Worm (Caenorhabditis elegans) whole organism, mixed stage, embryonic: ENCODE measurements around the gene C32B5.6.
"Not testable (repeated sequence)": the region's sequence is repeated elsewhere in the genome, so short reads cannot be mapped to it uniquely, and the experiment has no call there.

Experiments
- M03D4.4 ChIP-seq: sonication (generic microtip); optimal IDR thresholded peaks from 2 replicates; lab custom pipeline; 2017; ENCODE audit warnings: mild to moderate bottlenecking, missing genetic modification characterization, missing compliant biosample characterization
- bed-3 ChIP-seq: fragments of 200-800 bp; sonication (Bioruptor generic); optimal IDR thresholded peaks from 3 replicates; lab custom pipeline; 2018; ENCODE audit warnings: mild to moderate bottlenecking, missing genetic modification characterization, moderate library complexity, missing compliant biosample characterization
- blmp-1 ChIP-seq: fragments of 150-350 bp; optimal IDR thresholded peaks from 2 replicates; lab custom pipeline; 2014; ENCODE audit warnings: missing biosample characterization, missing genetic modification characterization
- ceh-39 ChIP-seq: fragments of 150-350 bp; optimal IDR thresholded peaks from 2 replicates; lab custom pipeline; 2014; ENCODE audit warnings: missing biosample characterization, missing genetic modification characterization
- ceh-43 ChIP-seq: fragments of 200-800 bp; sonication (Bioruptor generic); optimal IDR thresholded peaks from 2 replicates; lab custom pipeline; 2018; ENCODE audit warnings: mild to moderate bottlenecking, missing genetic modification characterization, moderate library complexity, missing compliant biosample characterization
- ceh-83 ChIP-seq: fragments of 200-800 bp; sonication (Bioruptor generic); optimal IDR thresholded peaks from 2 replicates; lab custom pipeline; 2018; ENCODE audit warnings: mild to moderate bottlenecking, missing genetic modification characterization, missing compliant biosample characterization
- ces-1 ChIP-seq: fragments of 150-350 bp; optimal IDR thresholded peaks from 2 replicates; lab custom pipeline; 2014; ENCODE audit warnings: missing biosample characterization, missing genetic modification reagents, missing genetic modification characterization
- cnd-1 ChIP-seq: fragments of 200-800 bp; sonication (Bioruptor generic); optimal IDR thresholded peaks from 2 replicates; lab custom pipeline; 2018; ENCODE audit warnings: mild to moderate bottlenecking, missing genetic modification characterization, missing compliant biosample characterization
- drap-1 ChIP-seq: fragments of 200-800 bp; sonication (Bioruptor generic); optimal IDR thresholded peaks from 3 replicates; lab custom pipeline; 2018; ENCODE audit warnings: mild to moderate bottlenecking, missing genetic modification characterization, missing compliant biosample characterization
- elt-1 ChIP-seq: sonication (generic microtip); optimal IDR thresholded peaks from 2 replicates; lab custom pipeline; 2017; ENCODE audit warnings: missing genetic modification characterization, mild to moderate bottlenecking, missing compliant biosample characterization, antibody characterized with exemption, moderate library complexity, borderline replicate concordance; ENCODE audit not compliant: insufficient read depth
- elt-3 ChIP-seq: fragments of 150-350 bp; optimal IDR thresholded peaks from 2 replicates; lab custom pipeline; 2014; ENCODE audit warnings: missing biosample characterization, missing genetic modification characterization
- flh-1 ChIP-seq: fragments of 200-800 bp; sonication (Bioruptor generic); optimal IDR thresholded peaks from 2 replicates; lab custom pipeline; 2018; ENCODE audit warnings: mild to moderate bottlenecking, missing genetic modification characterization, moderate library complexity, missing compliant biosample characterization
- ham-2 ChIP-seq: fragments of 200-800 bp; sonication (Bioruptor generic); optimal IDR thresholded peaks from 2 replicates; lab custom pipeline; 2018; ENCODE audit warnings: mild to moderate bottlenecking, missing genetic modification characterization, missing compliant biosample characterization
- lin-13 ChIP-seq: fragments of 150-350 bp; optimal IDR thresholded peaks from 2 replicates; lab custom pipeline; 2014; ENCODE audit warnings: missing biosample characterization, missing genetic modification characterization
- lin-32 ChIP-seq: fragments of 200-800 bp; sonication (Bioruptor generic); optimal IDR thresholded peaks from 2 replicates; lab custom pipeline; 2018; ENCODE audit warnings: mild to moderate bottlenecking, missing genetic modification characterization, missing compliant biosample characterization
- lsy-2 ChIP-seq: fragments of 150-350 bp; optimal IDR thresholded peaks from 2 replicates; lab custom pipeline; 2014; ENCODE audit warnings: missing biosample characterization, missing genetic modification characterization
- mls-2 ChIP-seq: sonication (generic microtip); optimal IDR thresholded peaks from 2 replicates; lab custom pipeline; 2016; ENCODE audit warnings: mild to moderate bottlenecking, missing genetic modification characterization, moderate library complexity, missing compliant biosample characterization
- nhr-12 ChIP-seq: fragments of 150-350 bp; optimal IDR thresholded peaks from 2 replicates; lab custom pipeline; 2014; ENCODE audit warnings: missing biosample characterization, missing genetic modification characterization
- nhr-2 ChIP-seq: fragments of 150-350 bp; optimal IDR thresholded peaks from 2 replicates; lab custom pipeline; 2014; ENCODE audit warnings: missing biosample characterization, missing genetic modification characterization
- nhr-237 ChIP-seq: fragments of 150-350 bp; optimal IDR thresholded peaks from 2 replicates; lab custom pipeline; 2014; ENCODE audit warnings: missing biosample characterization, missing genetic modification characterization
- nhr-28 ChIP-seq: fragments of 150-350 bp; optimal IDR thresholded peaks from 2 replicates; lab custom pipeline; 2014; ENCODE audit warnings: missing biosample characterization, missing genetic modification characterization
- nhr-76 ChIP-seq: sonication (generic microtip); optimal IDR thresholded peaks from 2 replicates; lab custom pipeline; 2017; ENCODE audit warnings: missing biosample characterization, missing genetic modification characterization
- snpc-4 ChIP-seq: fragments of 150-350 bp; optimal IDR thresholded peaks from 2 replicates; lab custom pipeline; 2014; ENCODE audit warnings: missing biosample characterization, missing genetic modification characterization
- sptf-1 ChIP-seq: sonication (generic microtip); optimal IDR thresholded peaks from 2 replicates; lab custom pipeline; 2017; ENCODE audit warnings: mild to moderate bottlenecking, missing genetic modification characterization, moderate library complexity, missing compliant biosample characterization
- tbx-8 ChIP-seq: fragments of 200-800 bp; sonication (Bioruptor generic); optimal IDR thresholded peaks from 2 replicates; lab custom pipeline; 2018; ENCODE audit warnings: mild to moderate bottlenecking, missing genetic modification characterization, moderate library complexity, missing compliant biosample characterization
- unc-120 ChIP-seq: sonication (generic microtip); optimal IDR thresholded peaks from 2 replicates; lab custom pipeline; 2017; ENCODE audit warnings: missing genetic modification characterization, missing compliant biosample characterization; ENCODE audit not compliant: poor library complexity, severe bottlenecking
- unc-62 ChIP-seq: fragments of 150-350 bp; optimal IDR thresholded peaks from 2 replicates; lab custom pipeline; 2014; ENCODE audit warnings: missing biosample characterization, missing genetic modification reagents, missing genetic modification characterization
- zip-8 ChIP-seq: fragments of 150-350 bp; optimal IDR thresholded peaks from 2 replicates; lab custom pipeline; 2014; ENCODE audit warnings: missing biosample characterization, missing genetic modification characterization
- ztf-11 ChIP-seq: fragments of 150-350 bp; optimal IDR thresholded peaks from 2 replicates; lab custom pipeline; 2014; ENCODE audit warnings: missing biosample characterization, missing genetic modification characterization

Gene C32B5.6

ce11 chrII:991300-991699 lies 23.1 kb downstream of the C32B5.6 start, which contains the start of gene fbxc-42:
fbxc-42 (plus strand) TSS chrII:991600.
- TF ChIP-seq tbx-8 (GFP tag; lab: Kevin White, UChicago) (no peak), nhr-2 (tag; lab: Kevin White, UChicago) (no peak), unc-62 (no peak), unc-120 (tag; lab: Kevin White, UChicago) (no peak), blmp-1 (tag; lab: Kevin White, UChicago) (no peak), nhr-12 (tag; lab: Kevin White, UChicago) (no peak), ceh-43 (GFP tag; lab: Kevin White, UChicago) (no peak), bed-3 (GFP tag; lab: Kevin White, UChicago) (no peak), nhr-28 (no peak), flh-1 (GFP tag; lab: Kevin White, UChicago) (no peak), ham-2 (GFP tag; lab: Kevin White, UChicago) (no peak), cnd-1 (tag; lab: Kevin White, UChicago) (no peak), ceh-83 (no peak), nhr-76 (tag; lab: Kevin White, UChicago) (no peak), zip-8 (tag; lab: Kevin White, UChicago) (no peak), nhr-237 (tag; lab: Kevin White, UChicago) (no peak), sptf-1 (no peak)

- not testable (repeated sequence) for TF ChIP-seq lin-32 (GFP tag; lab: Kevin White, UChicago); nhr-76 (tag; lab: Kevin White, UChicago); ham-2 (GFP tag; lab: Kevin White, UChicago)
Observed at ce11 chrII:994231-994630, 26.0 kb downstream of the C32B5.6 start, which contains the start of gene F45D11.7. F45D11.7 (plus strand) TSS chrII:994531.

DNA sequence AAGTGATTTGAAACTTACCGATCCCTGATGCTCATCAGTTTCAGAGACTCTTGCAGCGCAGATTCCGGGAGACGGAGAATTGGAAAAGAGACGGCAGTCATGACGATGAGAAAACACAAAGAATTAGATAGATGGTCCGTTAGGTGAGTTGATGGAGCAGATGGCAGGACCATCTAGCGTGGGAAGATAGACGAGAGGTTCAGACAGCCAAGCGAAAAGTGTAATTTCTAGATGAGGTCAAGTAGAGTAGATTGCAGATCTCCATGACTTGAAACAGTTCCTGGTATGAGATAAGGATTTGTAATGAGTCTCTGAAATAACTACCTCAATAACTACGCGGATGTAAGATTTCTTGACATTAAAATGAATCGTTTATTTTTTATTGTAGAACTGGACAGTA lies 27.9 kb downstream of the C32B5.6 start, which contains the start of gene F45D11.11:
F45D11.11 (minus strand) TSS at position 101 of the 400 bp plus-strand sequence.
- not testable (repeated sequence) for TF ChIP-seq ceh-43 (GFP tag; lab: Kevin White, UChicago); sptf-1; nhr-12 (tag; lab: Kevin White, UChicago)
- TF ChIP-seq, all 35 proteins: peak for 0; not testable (repeated sequence) for 35

DNA sequence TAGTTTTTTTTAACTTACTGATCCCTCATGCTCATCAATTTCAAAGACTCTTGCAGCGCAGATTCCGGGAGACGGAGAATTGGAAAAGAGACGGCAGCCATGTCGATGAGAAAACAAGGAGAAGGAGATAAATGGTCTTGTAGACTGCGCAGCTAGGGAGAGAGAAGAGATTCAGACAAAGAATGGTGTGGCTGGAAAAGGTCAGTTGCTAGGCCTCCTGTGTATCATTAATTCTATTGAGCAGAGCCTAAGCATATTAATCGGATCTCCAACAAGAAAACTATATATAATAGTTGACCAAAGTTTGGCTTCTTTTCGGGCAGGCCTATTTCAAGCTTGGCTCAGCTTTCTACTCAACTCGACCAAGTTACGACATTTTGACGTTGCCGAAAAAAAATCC lies 31.3 kb downstream of the C32B5.6 start, which contains the start of gene fbxb-29:
fbxb-29 (minus strand) TSS at position 101 of the 400 bp plus-strand sequence.
- no peak for TF ChIP-seq snpc-4 (tag; lab: Kevin White, UChicago)
- no peak for TF ChIP-seq ces-1
- TF ChIP-seq mls-2 (tag; lab: Kevin White, UChicago) = no peak
- TF ChIP-seq flh-1 (GFP tag; lab: Kevin White, UChicago) = no peak
- no peak for TF ChIP-seq M03D4.4 (tag; lab: Kevin White, UChicago)
- TF ChIP-seq elt-1 (tag; lab: Kevin White, UChicago) = no peak
- no peak for TF ChIP-seq nhr-237 (tag; lab: Kevin White, UChicago)
- no peak for TF ChIP-seq elt-3 (tag; lab: Kevin White, UChicago)
- no peak for TF ChIP-seq nhr-28

- TF ChIP-seq ceh-43 (GFP tag; lab: Kevin White, UChicago) (no peak), lsy-2 (tag; lab: Kevin White, UChicago) (no peak), sptf-1 (no peak), drap-1 (GFP tag; lab: Kevin White, UChicago) (no peak), tbx-8 (GFP tag; lab: Kevin White, UChicago) (no peak), snpc-4 (tag; lab: Kevin White, UChicago) (no peak), nhr-2 (tag; lab: Kevin White, UChicago) (no peak), lin-13 (tag; lab: Kevin White, UChicago) (no peak), ceh-39 (no peak), nhr-12 (tag; lab: Kevin White, UChicago) (no peak), lin-32 (GFP tag; lab: Kevin White, UChicago) (no peak)
Observed at ce11 chrII:1001351-1001750, 33.1 kb downstream of the C32B5.6 start, which contains the start of the genes fbxb-30 and F45D11.5. fbxb-30 (minus strand) TSS chrII:1001451. F45D11.5 (plus strand) TSS chrII:1001702.

ce11 chrII:1006375-1006774 lies 38.2 kb downstream of the C32B5.6 start, which contains the start of gene F45D11.14:
F45D11.14 (minus strand) TSS chrII:1006475.
- TF ChIP-seq ztf-11, blmp-1, lsy-2 (tag; lab: Kevin White, UChicago): not testable (repeated sequence)
